Worm (Caenorhabditis elegans) whole organism, L4 larva: ENCODE results near the gene clec-196.

Experiments used
- D1046.2 ChIP-seq: fragments of 200-800 bp; sonication (Bioruptor generic); IDR thresholded peaks from 2 replicates; pipeline ENCODE4 v1.3.6; 2022; ENCODE audit warnings: missing genetic modification characterization, missing compliant biosample characterization
- F10B5.3 ChIP-seq: sonication (generic microtip); optimal IDR thresholded peaks from 2 replicates; lab custom pipeline; 2016; ENCODE audit warnings: mild to moderate bottlenecking, missing genetic modification characterization, missing compliant biosample characterization
- R02D3.7 ChIP-seq: fragments of 150-350 bp; sonication (generic microtip); optimal IDR thresholded peaks from 3 replicates; lab custom pipeline; 2014; ENCODE audit warnings: missing biosample characterization, missing genetic modification characterization
- T20F7.1 ChIP-seq: fragments of 200-800 bp; sonication (Bioruptor generic); optimal IDR thresholded peaks from 2 replicates; lab custom pipeline; 2018; ENCODE audit warnings: mild to moderate bottlenecking, missing genetic modification characterization, missing compliant biosample characterization
- Y105C5A.15 ChIP-seq: fragments of 200-800 bp; sonication (Bioruptor generic); IDR thresholded peaks from 2 replicates; pipeline ENCODE4 v1.3.6; 2022; ENCODE audit warnings: missing genetic modification characterization, missing compliant biosample characterization
- Y48G9A.11 ChIP-seq: fragments of 200-800 bp; sonication (Bioruptor generic); IDR thresholded peaks from 2 replicates; pipeline ENCODE4 v1.3.6; 2022; ENCODE audit warnings: missing genetic modification reagents, missing genetic modification characterization, missing compliant biosample characterization
- ZK337.2 ChIP-seq: fragments of 200-800 bp; sonication (Bioruptor generic); IDR thresholded peaks from 2 replicates; pipeline ENCODE4 v1.3.6; 2022; ENCODE audit warnings: missing genetic modification reagents, missing genetic modification characterization, missing compliant biosample characterization
- attf-4 ChIP-seq: sonication (generic microtip); optimal IDR thresholded peaks from 3 replicates; lab custom pipeline; 2017; ENCODE audit warnings: missing biosample characterization, missing genetic modification characterization
- ceh-32 ChIP-seq: sonication (generic microtip); optimal IDR thresholded peaks from 2 replicates; lab custom pipeline; 2016; ENCODE audit warnings: mild to moderate bottlenecking, missing genetic modification characterization, missing compliant biosample characterization; ENCODE audit not compliant: poor library complexity
- ceh-44 ChIP-seq: fragments of 200-800 bp; sonication (Bioruptor generic); IDR thresholded peaks from 2 replicates; pipeline ENCODE4 v1.3.6; 2022; ENCODE audit warnings: missing genetic modification reagents, missing genetic modification characterization, missing compliant biosample characterization
- ceh-82 ChIP-seq: sonication (generic microtip); optimal IDR thresholded peaks from 2 replicates; lab custom pipeline; 2017; ENCODE audit warnings: missing biosample characterization, missing genetic modification characterization
- ces-1 ChIP-seq: fragments of 150-350 bp; sonication (generic microtip); optimal IDR thresholded peaks from 4 replicates; lab custom pipeline; 2014; ENCODE audit warnings: missing biosample characterization, missing genetic modification reagents, missing genetic modification characterization
- daf-19 ChIP-seq: fragments of 200-800 bp; sonication (Bioruptor generic); conservative IDR thresholded peaks from 2 replicates; pipeline ENCODE4 v1.3.6; 2022; ENCODE audit warnings: missing genetic modification characterization, missing compliant biosample characterization
- daf-8 ChIP-seq: fragments of 200-800 bp; sonication (Bioruptor generic); IDR thresholded peaks from 2 replicates; pipeline ENCODE4 v1.3.6; 2022; ENCODE audit warnings: missing genetic modification characterization, missing compliant biosample characterization
- duxl-1 ChIP-seq: sonication (generic microtip); optimal IDR thresholded peaks from 2 replicates; lab custom pipeline; 2016; ENCODE audit warnings: mild to moderate bottlenecking, missing genetic modification characterization, moderate library complexity, missing compliant biosample characterization; ENCODE audit not compliant: poor library complexity
- dve-1 ChIP-seq: sonication (generic microtip); optimal IDR thresholded peaks from 2 replicates; lab custom pipeline; 2017; ENCODE audit warnings: antibody characterized with exemption, mild to moderate bottlenecking, missing genetic modification characterization, missing compliant biosample characterization; ENCODE audit not compliant: insufficient read depth
- egl-27 ChIP-seq: sonication (generic microtip); optimal IDR thresholded peaks from 3 replicates; lab custom pipeline; 2017; ENCODE audit warnings: missing biosample characterization, missing genetic modification reagents, missing genetic modification characterization
- egl-43 ChIP-seq: fragments of 200-800 bp; sonication (Bioruptor generic); IDR thresholded peaks from 2 replicates; pipeline ENCODE4 v1.3.6; 2022; ENCODE audit warnings: missing genetic modification reagents, missing genetic modification characterization, missing compliant biosample characterization
- fkh-10 ChIP-seq: fragments of 150-350 bp; optimal IDR thresholded peaks from 2 replicates; lab custom pipeline; 2014; ENCODE audit warnings: missing biosample characterization, missing genetic modification reagents, missing genetic modification characterization
- fos-1 ChIP-seq: fragments of 150-350 bp; optimal IDR thresholded peaks from 2 replicates; lab custom pipeline; 2014; ENCODE audit warnings: missing biosample characterization, missing genetic modification characterization
- hif-1 ChIP-seq, 2 experiments: sonication (generic microtip); optimal IDR thresholded peaks; 2 replicates each; lab custom pipeline; 2016 to 2017; ENCODE audit warnings: missing compliant biosample characterization in 2 of 2, missing genetic modification characterization in 2 of 2, missing genetic modification reagents in 2 of 2, missing genotype in 2 of 2, mild to moderate bottlenecking in 1 of 2
- jun-1 ChIP-seq: fragments of 150-350 bp; optimal IDR thresholded peaks from 2 replicates; lab custom pipeline; 2014; ENCODE audit warnings: missing biosample characterization, missing genetic modification reagents, missing genetic modification characterization
- lin-15B ChIP-seq: fragments of 150-350 bp; sonication (generic microtip); optimal IDR thresholded peaks from 3 replicates; lab custom pipeline; 2014; ENCODE audit warnings: missing biosample characterization, missing genetic modification characterization
- lin-38 ChIP-seq: fragments of 200-800 bp; sonication (Bioruptor generic); IDR thresholded peaks from 2 replicates; pipeline ENCODE4 v1.3.6; 2022; ENCODE audit warnings: missing genetic modification reagents, missing genetic modification characterization, missing compliant biosample characterization
- lin-39 ChIP-seq: fragments of 150-350 bp; optimal IDR thresholded peaks from 2 replicates; lab custom pipeline; 2014; ENCODE audit warnings: missing biosample characterization, missing genetic modification reagents, missing genetic modification characterization
- lir-3 ChIP-seq: sonication (generic microtip); optimal IDR thresholded peaks from 2 replicates; lab custom pipeline; 2016; ENCODE audit warnings: mild to moderate bottlenecking, missing genetic modification characterization, missing compliant biosample characterization
- lsy-2 ChIP-seq, 2 experiments: fragments of 150-350 bp in 1 of 2; sonication (generic microtip) in 1 of 2; optimal IDR thresholded peaks; 2 replicates each; lab custom pipeline; 2014 to 2017; ENCODE audit warnings: missing biosample characterization in 2 of 2, missing genetic modification characterization in 2 of 2
- madf-5 ChIP-seq, 2 experiments: fragments of 200-800 bp; sonication (Bioruptor generic); IDR thresholded peaks; 2 replicates each; pipeline ENCODE4 v1.3.6; 2022; ENCODE audit warnings: missing compliant biosample characterization in 2 of 2, missing genetic modification characterization in 2 of 2
- madf-9 ChIP-seq: fragments of 200-800 bp; sonication (Bioruptor generic); conservative IDR thresholded peaks from 2 replicates; pipeline ENCODE4 v1.3.6; 2022; ENCODE audit warnings: missing genetic modification reagents, missing genetic modification characterization, missing compliant biosample characterization
- mdl-1 ChIP-seq, 2 experiments: fragments of 150-350 bp in 1 of 2; sonication (generic microtip) in 1 of 2; optimal IDR thresholded peaks; 2 replicates each; lab custom pipeline; 2014 to 2017; ENCODE audit warnings: missing biosample characterization in 2 of 2, missing genetic modification characterization in 2 of 2
- nhr-10 ChIP-seq: fragments of 150-350 bp; optimal IDR thresholded peaks from 2 replicates; lab custom pipeline; 2014; ENCODE audit warnings: missing biosample characterization, missing genetic modification characterization
- nhr-11 ChIP-seq: fragments of 150-350 bp; optimal IDR thresholded peaks from 2 replicates; lab custom pipeline; 2014; ENCODE audit warnings: missing biosample characterization, missing genetic modification characterization
- nhr-25 ChIP-seq: sonication (generic microtip); optimal IDR thresholded peaks from 2 replicates; lab custom pipeline; 2017; ENCODE audit warnings: missing genetic modification characterization, mild to moderate bottlenecking, missing compliant biosample characterization, antibody characterized with exemption, moderate library complexity, borderline replicate concordance; ENCODE audit not compliant: insufficient read depth
- nhr-48 ChIP-seq: sonication (generic microtip); optimal IDR thresholded peaks from 2 replicates; lab custom pipeline; 2016; ENCODE audit warnings: mild to moderate bottlenecking, missing genetic modification characterization, missing compliant biosample characterization
- nhr-76 ChIP-seq: fragments of 150-350 bp; optimal IDR thresholded peaks from 2 replicates; lab custom pipeline; 2014; ENCODE audit warnings: missing biosample characterization, missing genetic modification characterization
- pha-4 ChIP-seq, 2 experiments: fragments of 150-350 bp in 1 of 2; fragments of 200-800 bp in 1 of 2; sonication (Bioruptor generic) in 1 of 2; IDR thresholded peaks in 1 of 2; optimal IDR thresholded peaks in 1 of 2; 2 replicates each; pipeline versions ENCODE4 v1.3.6 to Lab custom; 2014 to 2022; ENCODE audit warnings: missing genetic modification characterization in 2 of 2, missing genetic modification reagents in 2 of 2, missing biosample characterization in 1 of 2, missing compliant biosample characterization in 1 of 2
- rbr-2 ChIP-seq: sonication (generic microtip); optimal IDR thresholded peaks from 2 replicates; lab custom pipeline; 2016; ENCODE audit warnings: missing genotype, missing genetic modification characterization, missing compliant biosample characterization
- saeg-2 ChIP-seq: fragments of 200-800 bp; sonication (Bioruptor generic); IDR thresholded peaks from 2 replicates; pipeline ENCODE4 v1.3.6; 2022; ENCODE audit warnings: missing genetic modification reagents, missing genetic modification characterization, missing compliant biosample characterization
- set-16 ChIP-seq: fragments of 200-800 bp; sonication (Bioruptor generic); IDR thresholded peaks from 2 replicates; pipeline ENCODE4 v1.3.6; 2022; ENCODE audit warnings: missing genetic modification reagents, missing genetic modification characterization, missing compliant biosample characterization
- skn-1 ChIP-seq: fragments of 150-350 bp; optimal IDR thresholded peaks from 2 replicates; lab custom pipeline; 2014; ENCODE audit warnings: missing biosample characterization, missing genetic modification characterization
- snpc-1.2 ChIP-seq: fragments of 200-800 bp; sonication (Bioruptor generic); IDR thresholded peaks from 2 replicates; pipeline ENCODE4 v1.3.6; 2022; ENCODE audit warnings: missing genetic modification reagents, missing genetic modification characterization, missing compliant biosample characterization
- spr-3 ChIP-seq: fragments of 200-800 bp; sonication (Bioruptor generic); optimal IDR thresholded peaks from 2 replicates; lab custom pipeline; 2018; ENCODE audit warnings: mild to moderate bottlenecking, missing genetic modification characterization, missing compliant biosample characterization
- tra-1 ChIP-seq: fragments of 200-800 bp; sonication (Bioruptor generic); IDR thresholded peaks from 2 replicates; pipeline ENCODE4 v1.3.6; 2022; ENCODE audit warnings: missing genetic modification reagents, missing genetic modification characterization, missing compliant biosample characterization
- unc-130 ChIP-seq: sonication (generic microtip); optimal IDR thresholded peaks from 2 replicates; lab custom pipeline; 2016; ENCODE audit warnings: missing genetic modification reagents, missing genetic modification characterization, missing compliant biosample characterization
- unc-62 ChIP-seq, 3 experiments: fragments of 150-350 bp in 1 of 3; sonication (generic microtip); optimal IDR thresholded peaks in 2 of 3; peaks in 1 of 3; 1 replicate in 1 of 3; 2 replicates in 2 of 3; lab custom pipeline; 2014 to 2017; ENCODE audit warnings: missing biosample characterization in 3 of 3, missing genetic modification characterization in 3 of 3, missing genetic modification reagents in 3 of 3, missing genotype in 1 of 3
- zag-1 ChIP-seq: fragments of 150-350 bp; optimal IDR thresholded peaks from 2 replicates; lab custom pipeline; 2014; ENCODE audit warnings: missing biosample characterization, missing genetic modification characterization
- zfp-2 ChIP-seq: sonication (generic microtip); optimal IDR thresholded peaks from 2 replicates; lab custom pipeline; 2016; ENCODE audit warnings: mild to moderate bottlenecking, missing genetic modification characterization, missing compliant biosample characterization

The clec-196 gene

ce11 chrIV:17281060-17282021 lies 4.6 kb downstream of the clec-196 start (continued):
- TF ChIP-seq Y48G9A.11 (GFP tag; lab: Robert Waterston, UW) (peak; percentile 32; the same call in 1 of the 2 replicates), madf-9 (GFP tag; lab: Robert Waterston, UW) (no peak; the same call in 1 of the 2 replicates), daf-8 (GFP tag; lab: Robert Waterston, UW) (0 out of 2 replicates have a peak, but pooled peaks have one; percentile 10), duxl-1 (tag; lab: Kevin White, UChicago) (peak; percentile 32), set-16 (GFP tag; lab: Robert Waterston, UW) (peak; percentile 95), zag-1 (tag; lab: Kevin White, UChicago) (no peak), zfp-2 (tag; lab: Kevin White, UChicago) (no peak), pha-4 (GFP tag; IDR thresholded peaks at IDR 0.05; lab: Robert Waterston, UW) (peak; percentile 81), pha-4 (tag; optimal IDR thresholded peaks at IDR 0.05; lab: Kevin White, UChicago) (no peak), lsy-2 (tag; optimal IDR thresholded peaks at IDR 0.05; lab: Kevin White, UChicago) (peak in 1 of 2 experiments; percentile 91), egl-27 (tag; lab: Kevin White, UChicago) (no peak), Y105C5A.15 (peak; percentile 94), nhr-10 (tag; lab: Kevin White, UChicago) (peak; percentile 46), egl-43 (peak; percentile 81), lin-38 (GFP tag; lab: Robert Waterston, UW) (peak; percentile 81), jun-1 (tag; lab: Kevin White, UChicago) (no peak), nhr-76 (tag; lab: Kevin White, UChicago) (no peak), lin-39 (tag; lab: Kevin White, UChicago) (no peak), D1046.2 (GFP tag; lab: Robert Waterston, UW) (no peak), nhr-25 (no peak), snpc-1.2 (GFP tag; lab: Robert Waterston, UW) (peak; percentile 93), lin-15B (tag; lab: Kevin White, UChicago) (no peak), nhr-11 (tag; lab: Kevin White, UChicago) (peak; percentile 38), spr-3 (peak; percentile 38), R02D3.7 (tag; lab: Kevin White, UChicago) (no peak), fkh-10 (GFP tag; lab: Kevin White, UChicago) (no peak), skn-1 (tag; lab: Kevin White, UChicago) (no peak), ceh-82 (no peak), lir-3 (tag; lab: Kevin White, UChicago) (no peak), hif-1 (tag; optimal IDR thresholded peaks at IDR 0.05; lab: Kevin White, UChicago) (no peak), nhr-48 (tag; lab: Kevin White, UChicago) (no peak), attf-4 (tag; lab: Kevin White, UChicago) (peak; percentile 15), unc-62 (GFP tag; optimal IDR thresholded peaks at IDR 0.05 in 1 of 2; lab: Kevin White, UChicago) (peak in 1 of 2 experiments; percentile 44), unc-62 (tag; optimal IDR thresholded peaks at IDR 0.05; lab: Kevin White, UChicago) (no peak), dve-1 (tag; lab: Kevin White, UChicago) (peak; percentile 95), ces-1 (GFP tag; lab: Kevin White, UChicago) (peak; percentile 47), ZK337.2 (GFP tag; lab: Robert Waterston, UW) (no peak), mdl-1 (tag; optimal IDR thresholded peaks at IDR 0.05; lab: Kevin White, UChicago) (no peak), saeg-2 (GFP tag; lab: Robert Waterston, UW) (0 out of 2 replicates have a peak, but pooled peaks have one; percentile 6), unc-130 (GFP tag; lab: Kevin White, UChicago) (no peak), tra-1 (no peak; the same call in 1 of the 2 replicates), daf-19 (peak; percentile 96), T20F7.1 (GFP tag; lab: Kevin White, UChicago) (peak; percentile 85), fos-1 (no peak), madf-5 (GFP tag; IDR thresholded peaks at IDR 0.05; lab: Robert Waterston, UW) (peak; percentile 62 to 71), ceh-32 (tag; lab: Kevin White, UChicago) (no peak), ceh-44 (GFP tag; lab: Robert Waterston, UW) (no peak), F10B5.3 (tag; lab: Kevin White, UChicago) (peak; percentile 40), rbr-2 (tag; lab: Kevin White, UChicago) (peak; percentile 71)
